Worm (Caenorhabditis elegans) whole organism, L4 larva: ENCODE results near the gene bath-29.

Source experiments
- nhr-10 ChIP-seq: fragments of 150-350 bp; optimal IDR thresholded peaks from 2 replicates; lab custom pipeline; 2014; ENCODE audit warnings: missing biosample characterization, missing genetic modification characterization
- nhr-41 ChIP-seq: fragments of 200-800 bp; sonication (Bioruptor generic); IDR thresholded peaks from 2 replicates; pipeline ENCODE4 v1.3.6; 2022; ENCODE audit warnings: missing genetic modification reagents, missing genetic modification characterization, missing compliant biosample characterization
- nhr-77 ChIP-seq: fragments of 150-350 bp; optimal IDR thresholded peaks from 2 replicates; lab custom pipeline; 2014; ENCODE audit warnings: missing biosample characterization, missing genetic modification characterization
- saeg-2 ChIP-seq: fragments of 200-800 bp; sonication (Bioruptor generic); IDR thresholded peaks from 2 replicates; pipeline ENCODE4 v1.3.6; 2022; ENCODE audit warnings: missing genetic modification reagents, missing genetic modification characterization, missing compliant biosample characterization
- zag-1 ChIP-seq: fragments of 150-350 bp; optimal IDR thresholded peaks from 2 replicates; lab custom pipeline; 2014; ENCODE audit warnings: missing biosample characterization, missing genetic modification characterization
- zfp-3 ChIP-seq: fragments of 200-800 bp; sonication (Bioruptor generic); conservative IDR thresholded peaks from 2 replicates; pipeline ENCODE4 v1.3.6; 2022; ENCODE audit warnings: missing genetic modification reagents, missing genetic modification characterization, missing compliant biosample characterization

DNA sequence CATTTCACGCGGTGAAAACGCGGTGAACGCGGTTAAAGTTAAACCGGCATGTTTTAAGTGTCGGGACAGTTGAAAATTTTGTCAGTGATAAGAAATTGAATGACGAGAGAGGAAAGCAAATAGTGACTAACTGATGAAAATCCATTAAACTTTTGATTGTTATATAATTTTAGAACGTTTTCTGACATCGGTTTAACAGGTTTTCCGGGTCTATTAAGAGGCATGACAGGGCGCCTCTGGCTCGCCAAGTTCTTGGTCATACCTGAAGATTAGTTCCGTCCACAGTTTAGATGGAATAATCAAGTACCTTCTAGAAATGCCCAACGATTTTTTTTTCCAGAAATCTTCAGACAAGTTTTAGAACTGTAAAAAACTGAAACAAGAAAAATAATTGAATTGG lies 25.2 kb upstream of the bath-29 start, which contains the start of gene Y46D2A.2:
- TF ChIP-seq zfp-3 (GFP tag; lab: Robert Waterston, UW) (no peak), nhr-77 (tag; lab: Kevin White, UChicago) (no peak), zag-1 (tag; lab: Kevin White, UChicago) (no peak), saeg-2 (GFP tag; lab: Robert Waterston, UW) (no peak), nhr-41 (no peak), nhr-10 (tag; lab: Kevin White, UChicago) (no peak)
